Fruit fly (Drosophila melanogaster) whole organism, embryonic: Measurements from ENCODE around the gene CG4291.

Experiments
- Adf1 ChIP-seq: fragments of 200-800 bp; sonication (Bioruptor generic); IDR thresholded peaks from 2 replicates; pipeline ENCODE4 v1.3.6; 2022; ENCODE audit warnings: missing biosample characterization, missing genetic modification characterization
- Atf3 ChIP-seq: fragments of 200-800 bp; sonication (Bioruptor generic); optimal IDR thresholded peaks from 3 replicates; lab custom pipeline; 2016; ENCODE audit warnings: missing biosample characterization, missing genetic modification characterization
- Bdp1 ChIP-seq: fragments of 200-800 bp; sonication (Bioruptor generic); optimal IDR thresholded peaks from 3 replicates; lab custom pipeline; 2016; ENCODE audit warnings: missing biosample characterization, missing genetic modification characterization
- BtbVII ChIP-seq: fragments of 200-800 bp; sonication (Bioruptor generic); optimal IDR thresholded peaks from 3 replicates; lab custom pipeline; 2017; ENCODE audit warnings: missing biosample characterization, mild to moderate bottlenecking, missing genetic modification characterization
- CG11560 ChIP-seq: fragments of 200-800 bp; sonication (Bioruptor generic); IDR thresholded peaks from 3 replicates; pipeline ENCODE4 v1.3.6; 2022; ENCODE audit warnings: missing biosample characterization, missing genetic modification characterization
- CG12659 ChIP-seq: fragments of 200-800 bp; sonication (Bioruptor generic); optimal IDR thresholded peaks from 3 replicates; lab custom pipeline; 2017; ENCODE audit warnings: mild to moderate bottlenecking, missing biosample characterization, missing genetic modification reagents, missing genetic modification characterization
- CG12769 ChIP-seq: fragments of 200-800 bp; sonication (Bioruptor generic); optimal IDR thresholded peaks from 2 replicates; lab custom pipeline; 2019; ENCODE audit warnings: missing biosample characterization, mild to moderate bottlenecking, missing genetic modification characterization, moderate library complexity
- CG14050 ChIP-seq: fragments of 200-800 bp; sonication (Bioruptor generic); IDR thresholded peaks from 3 replicates; pipeline ENCODE4 v1.3.6; 2022; ENCODE audit warnings: missing biosample characterization, missing genetic modification characterization
- CG17186 ChIP-seq: fragments of 200-800 bp; sonication (Bioruptor generic); optimal IDR thresholded peaks from 3 replicates; lab custom pipeline; 2017; ENCODE audit warnings: missing biosample characterization, missing genetic modification reagents, missing genetic modification characterization
- CG2120 ChIP-seq: fragments of 200-800 bp; sonication (Bioruptor generic); optimal IDR thresholded peaks from 3 replicates; lab custom pipeline; 2016; ENCODE audit warnings: missing biosample characterization, missing genetic modification characterization
- CG30431 ChIP-seq: fragments of 200-800 bp; sonication (Bioruptor generic); optimal IDR thresholded peaks from 2 replicates; lab custom pipeline; 2017; ENCODE audit warnings: missing biosample characterization, missing genetic modification characterization
- CG3163 ChIP-seq: fragments of 200-800 bp; sonication (Bioruptor generic); optimal IDR thresholded peaks from 3 replicates; lab custom pipeline; 2016; ENCODE audit warnings: missing biosample characterization, missing genetic modification characterization
- CG4328 ChIP-seq: fragments of 200-800 bp; sonication (Bioruptor generic); optimal IDR thresholded peaks from 3 replicates; lab custom pipeline; 2017; ENCODE audit warnings: missing biosample characterization, missing genetic modification reagents, missing genetic modification characterization
- CG4360 ChIP-seq: fragments of 200-800 bp; sonication (Bioruptor generic); IDR thresholded peaks from 2 replicates; pipeline ENCODE4 v1.3.6; 2022; ENCODE audit warnings: missing biosample characterization, missing genetic modification characterization
- CG43689 ChIP-seq: fragments of 200-800 bp; sonication (Bioruptor generic); IDR thresholded peaks from 2 replicates; pipeline ENCODE4 v1.3.6; 2022; ENCODE audit warnings: missing biosample characterization, missing genetic modification characterization
- CG5180 ChIP-seq: fragments of 200-800 bp; sonication (Bioruptor generic); optimal IDR thresholded peaks from 3 replicates; lab custom pipeline; 2017; ENCODE audit warnings: missing biosample characterization, missing genetic modification characterization, mild to moderate bottlenecking, moderate library complexity, missing genetic modification reagents
- CG7556 ChIP-seq: fragments of 200-800 bp; sonication (Bioruptor generic); optimal IDR thresholded peaks from 2 replicates; lab custom pipeline; 2017; ENCODE audit warnings: missing biosample characterization, mild to moderate bottlenecking, missing genetic modification characterization
- CG7987 ChIP-seq: fragments of 200-800 bp; sonication (Bioruptor generic); optimal IDR thresholded peaks from 2 replicates; lab custom pipeline; 2018; ENCODE audit warnings: missing biosample characterization, mild to moderate bottlenecking, missing genetic modification characterization, moderate library complexity
- CG8359 ChIP-seq: fragments of 200-800 bp; sonication (Bioruptor generic); optimal IDR thresholded peaks from 2 replicates; lab custom pipeline; 2017; ENCODE audit warnings: missing biosample characterization, mild to moderate bottlenecking, missing genetic modification characterization, borderline replicate concordance
- CG9932 ChIP-seq: fragments of 200-800 bp; sonication (Bioruptor generic); IDR thresholded peaks from 2 replicates; pipeline ENCODE4 v1.3.6; 2022; ENCODE audit warnings: missing biosample characterization, missing genetic modification characterization
- D ChIP-seq, 2 experiments: fragments of 200-800 bp in 1 of 2; fragments of >200 bp in 1 of 2; sonication (Bioruptor generic) in 1 of 2; optimal IDR thresholded peaks; 2 replicates in 1 of 2; 3 replicates in 1 of 2; lab custom pipeline; 2017; ENCODE audit warnings: mild to moderate bottlenecking in 1 of 2, missing biosample characterization in 1 of 2, missing genetic modification characterization in 1 of 2, missing genetic modification reagents in 1 of 2
- Dfd ChIP-seq, 2 experiments: fragments of >200 bp; optimal IDR thresholded peaks; 2 replicates each; lab custom pipeline; 2017; ENCODE audit warnings: missing biosample characterization in 2 of 2, missing genetic modification characterization in 2 of 2
- Doc2 ChIP-seq: fragments of 200-800 bp; sonication (Bioruptor generic); IDR thresholded peaks from 2 replicates; pipeline ENCODE4 v1.3.6; 2022; ENCODE audit warnings: missing biosample characterization, missing genetic modification characterization
- Hmx ChIP-seq: fragments of 200-800 bp; sonication (Bioruptor generic); optimal IDR thresholded peaks from 2 replicates; lab custom pipeline; 2016; ENCODE audit warnings: missing biosample characterization, missing genetic modification characterization
- Hr78 ChIP-seq, 2 experiments: fragments of 200-800 bp in 1 of 2; fragments of >200 bp in 1 of 2; sonication (Bioruptor generic) in 1 of 2; optimal IDR thresholded peaks; 2 replicates each; lab custom pipeline; 2017 to 2019; ENCODE audit warnings: missing biosample characterization in 2 of 2, missing genetic modification characterization in 2 of 2, mild to moderate bottlenecking in 1 of 2, moderate library complexity in 1 of 2
- Lhr ChIP-seq: fragments of 200-800 bp; sonication (Bioruptor generic); optimal IDR thresholded peaks from 3 replicates; lab custom pipeline; 2017; ENCODE audit warnings: mild to moderate bottlenecking, missing biosample characterization, missing genetic modification reagents, missing genetic modification characterization
- Meics ChIP-seq: fragments of 200-800 bp; sonication (Bioruptor generic); optimal IDR thresholded peaks from 2 replicates; lab custom pipeline; 2017; ENCODE audit warnings: missing biosample characterization, mild to moderate bottlenecking, missing genetic modification characterization
- Neu2 ChIP-seq: fragments of 200-800 bp; sonication (Bioruptor generic); optimal IDR thresholded peaks from 3 replicates; lab custom pipeline; 2016; ENCODE audit warnings: missing biosample characterization, missing genetic modification characterization, borderline replicate concordance
- Nf-YB ChIP-seq: fragments of 200-800 bp; sonication (Bioruptor generic); optimal IDR thresholded peaks from 3 replicates; lab custom pipeline; 2019; ENCODE audit warnings: missing biosample characterization, mild to moderate bottlenecking, missing genetic modification characterization, moderate library complexity
- Rfx ChIP-seq: fragments of 200-800 bp; sonication (Bioruptor generic); IDR thresholded peaks from 2 replicates; pipeline ENCODE4 v1.3.6; 2022; ENCODE audit warnings: missing biosample characterization, missing genetic modification characterization
- Six4 ChIP-seq: fragments of 200-800 bp; sonication (Bioruptor generic); optimal IDR thresholded peaks from 2 replicates; lab custom pipeline; 2016; ENCODE audit warnings: missing biosample characterization, missing genetic modification characterization
- Sox100B ChIP-seq: fragments of 200-800 bp; sonication (Bioruptor generic); optimal IDR thresholded peaks from 3 replicates; lab custom pipeline; 2018; ENCODE audit warnings: missing biosample characterization, mild to moderate bottlenecking, missing genetic modification characterization
- Spps ChIP-seq: fragments of 200-800 bp; sonication (Bioruptor generic); optimal IDR thresholded peaks from 2 replicates; lab custom pipeline; 2018; ENCODE audit warnings: missing biosample characterization, mild to moderate bottlenecking, missing genetic modification characterization
- ato ChIP-seq: fragments of 200-800 bp; sonication (Bioruptor generic); IDR thresholded peaks from 2 replicates; pipeline ENCODE4 v1.3.6; 2022; ENCODE audit warnings: missing biosample characterization, missing genetic modification characterization; ENCODE audit not compliant: partially characterized antibody
- bsh ChIP-seq, 2 experiments: fragments of 200-800 bp; sonication (Bioruptor generic); optimal IDR thresholded peaks; 2 replicates each; lab custom pipeline; 2017 to 2018; ENCODE audit warnings: mild to moderate bottlenecking in 2 of 2, missing biosample characterization in 2 of 2, missing genetic modification characterization in 2 of 2, moderate library complexity in 1 of 2
- ci ChIP-seq: fragments of 200-800 bp; sonication (Bioruptor generic); IDR thresholded peaks from 3 replicates; pipeline ENCODE4 v1.3.6; 2022; ENCODE audit warnings: missing biosample characterization, missing genetic modification characterization
- croc ChIP-seq: fragments of 200-800 bp; sonication (Bioruptor generic); conservative IDR thresholded peaks from 3 replicates; pipeline ENCODE4 v1.3.6; 2022; ENCODE audit warnings: missing biosample characterization, missing genetic modification characterization
- gem ChIP-seq: fragments of 200-800 bp; sonication (Bioruptor generic); optimal IDR thresholded peaks from 2 replicates; lab custom pipeline; 2019; ENCODE audit warnings: missing biosample characterization, mild to moderate bottlenecking, missing genetic modification characterization, moderate library complexity
- sc ChIP-seq, 3 experiments: fragments of >200 bp in 2 of 3; fragments of 200-800 bp in 1 of 3; sonication (Bioruptor generic) in 1 of 3; optimal IDR thresholded peaks; 2 replicates in 2 of 3; 3 replicates in 1 of 3; lab custom pipeline; 2017; ENCODE audit warnings: mild to moderate bottlenecking in 1 of 3, missing biosample characterization in 1 of 3, missing genetic modification characterization in 1 of 3, missing genetic modification reagents in 1 of 3
- seq ChIP-seq: fragments of 200-800 bp; sonication (Bioruptor generic); IDR thresholded peaks from 2 replicates; pipeline ENCODE4 v1.3.6; 2022; ENCODE audit warnings: missing biosample characterization, missing genetic modification characterization
- sima ChIP-seq: fragments of 200-800 bp; sonication (Bioruptor generic); optimal IDR thresholded peaks from 2 replicates; lab custom pipeline; 2016; ENCODE audit warnings: missing biosample characterization, missing genetic modification characterization
- slou ChIP-seq: fragments of 200-800 bp; sonication (Bioruptor generic); optimal IDR thresholded peaks from 3 replicates; lab custom pipeline; 2016; ENCODE audit warnings: missing biosample characterization, missing genetic modification characterization
- ssp ChIP-seq: fragments of 200-800 bp; sonication (Bioruptor generic); IDR thresholded peaks from 2 replicates; pipeline ENCODE4 v1.3.6; 2022; ENCODE audit warnings: missing biosample characterization, missing genetic modification characterization
- sug ChIP-seq: fragments of 200-800 bp; optimal IDR thresholded peaks from 2 replicates; lab custom pipeline; 2019; ENCODE audit warnings: missing biosample characterization, mild to moderate bottlenecking, missing genetic modification characterization, moderate library complexity
- tgo ChIP-seq: fragments of 200-800 bp; sonication (Bioruptor generic); IDR thresholded peaks from 3 replicates; pipeline ENCODE4 v1.3.6; 2022; ENCODE audit warnings: missing biosample characterization, missing genetic modification characterization
- tin ChIP-seq: fragments of 200-800 bp; sonication (Bioruptor generic); optimal IDR thresholded peaks from 3 replicates; lab custom pipeline; 2016; ENCODE audit warnings: missing biosample characterization, missing genetic modification characterization
- trem ChIP-seq: fragments of 200-800 bp; optimal IDR thresholded peaks from 3 replicates; lab custom pipeline; 2019; ENCODE audit warnings: missing biosample characterization, mild to moderate bottlenecking, missing genetic modification characterization, moderate library complexity

Gene CG4291

DNA sequence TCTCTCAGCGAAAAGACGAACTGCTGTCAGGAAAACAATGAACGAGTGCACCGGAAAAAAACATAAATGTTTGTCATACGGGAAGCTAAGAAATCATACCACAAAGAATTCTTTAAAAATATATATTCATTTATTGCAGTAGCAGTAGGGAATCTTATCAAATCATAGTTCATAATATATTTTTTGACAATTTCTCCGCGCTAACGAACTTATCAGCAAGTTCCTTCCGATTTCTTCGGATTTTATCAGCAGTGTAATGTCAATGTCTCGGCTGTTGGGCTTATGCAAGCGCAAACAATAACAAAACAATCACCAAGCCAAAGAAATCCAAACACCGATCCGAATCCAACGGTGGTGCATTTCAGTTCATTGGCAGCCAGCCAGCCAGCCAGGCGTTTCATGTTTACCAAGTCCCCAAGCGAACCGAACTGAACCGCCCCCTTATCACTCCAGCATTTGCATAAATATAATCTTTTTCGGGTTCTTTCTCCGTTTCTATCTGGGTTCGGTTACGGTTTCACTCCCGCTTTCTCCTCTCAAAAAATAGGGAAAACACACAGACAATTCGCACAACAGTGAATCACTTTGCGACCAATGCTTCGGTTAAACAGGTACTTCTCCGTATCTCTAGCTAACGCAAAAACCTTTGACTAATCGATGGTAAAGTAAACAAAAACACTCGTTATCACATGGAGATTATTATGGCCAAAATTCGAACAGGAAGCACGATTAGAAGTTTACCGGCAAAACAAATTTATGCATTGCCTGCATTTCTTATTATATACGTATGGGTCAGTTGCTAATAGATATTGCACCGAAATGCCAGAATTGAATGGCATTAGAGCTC is 24.8 kb downstream of the CG4291 start (continued):
- TF ChIP-seq CG7556 (GFP tag; lab: Kevin White, UChicago) (peak; percentile 57), Lhr (GFP tag; lab: Kevin White, UChicago) (peak; percentile 36), CG7987 (GFP tag; lab: Kevin White, UChicago) (no peak), CG30431 (GFP tag; lab: Kevin White, UChicago) (peak; percentile 6), slou (GFP tag; lab: Kevin White, UChicago) (no peak), CG12659 (GFP tag; lab: Kevin White, UChicago) (peak; percentile 17), ssp (GFP tag; lab: Robert Waterston, UW) (no peak), CG2120 (GFP tag; lab: Kevin White, UChicago) (no peak), Doc2 (GFP tag; lab: Robert Waterston, UW) (no peak), Sox100B (GFP tag; lab: Kevin White, UChicago) (peak; percentile 65), Bdp1 (GFP tag; lab: Kevin White, UChicago) (peak; percentile 7), Rfx (GFP tag; lab: Robert Waterston, UW) (no peak), Nf-YB (GFP tag; lab: Kevin White, UChicago) (peak; percentile 20), tin (GFP tag; lab: Kevin White, UChicago) (peak; percentile 15), CG8359 (GFP tag; lab: Kevin White, UChicago) (no peak), BtbVII (no peak), Meics (no peak), ci (GFP tag; lab: Robert Waterston, UW) (peak; percentile 70), Neu2 (GFP tag; lab: Kevin White, UChicago) (no peak), CG5180 (GFP tag; lab: Kevin White, UChicago) (no peak), CG3163 (GFP tag; lab: Kevin White, UChicago) (no peak), Atf3 (GFP tag; lab: Kevin White, UChicago) (peak; percentile 10), sima (GFP tag; lab: Kevin White, UChicago) (no peak), sug (peak; percentile 13), gem (peak; percentile 84), Six4 (peak; percentile 7), bsh (GFP tag; optimal IDR thresholded peaks at IDR 0.05; lab: Kevin White, UChicago) (peak in 1 of 2 experiments; percentile 60), Spps (tag; lab: Kevin White, UChicago) (no peak), CG9932 (no peak), CG11560 (tag; lab: Robert Waterston, UW) (no peak), CG4328 (GFP tag; lab: Kevin White, UChicago) (peak; percentile 5), CG14050 (GFP tag; lab: Robert Waterston, UW) (no peak; the same call in 2 of the 3 replicates), croc (GFP tag; lab: Robert Waterston, UW) (no peak; the same call in 2 of the 3 replicates), CG4360 (no peak), sc (optimal IDR thresholded peaks at IDR 0.05; lab: Kevin White, UChicago) (no peak), sc (GFP tag; optimal IDR thresholded peaks at IDR 0.05; lab: Kevin White, UChicago) (peak; percentile 69), Dfd (GFP tag; optimal IDR thresholded peaks at IDR 0.05; lab: Kevin White, UChicago) (no peak), CG12769 (tag; lab: Kevin White, UChicago) (no peak), trem (tag; lab: Kevin White, UChicago) (peak; percentile 8), tgo (GFP tag; lab: Robert Waterston, UW) (no peak), Hmx (no peak), CG17186 (GFP tag; lab: Kevin White, UChicago) (no peak), Adf1 (GFP tag; lab: Robert Waterston, UW) (no peak), CG43689 (0 out of 2 replicates have a peak, but pooled peaks have one; percentile 25), ato (GFP tag; lab: Robert Waterston, UW) (no peak), seq (GFP tag; lab: Robert Waterston, UW) (0 out of 2 replicates have a peak, but pooled peaks have one; percentile 21), D (optimal IDR thresholded peaks at IDR 0.05; lab: Kevin White, UChicago) (no peak), D (GFP tag; optimal IDR thresholded peaks at IDR 0.05; lab: Kevin White, UChicago) (peak; percentile 62), Hr78 (GFP tag; optimal IDR thresholded peaks at IDR 0.05; lab: Kevin White, UChicago) (peak in 1 of 2 experiments; percentile 68)
